Worm (Caenorhabditis elegans): ENCODE measurements around the gene lit-1.

The lit-1 gene

ce11 chrIII:13669519-13669918, 32.3 kb upstream of the lit-1 start:
- TF ChIP-seq sem-2 (GFP tag; optimal IDR thresholded peaks at IDR 0.05) (no peak), unc-39 (tag; optimal IDR thresholded peaks at IDR 0.05) (no peak), ceh-39 (tag; optimal IDR thresholded peaks at IDR 0.05) (no peak), nhr-28 (tag; optimal IDR thresholded peaks at IDR 0.05) (no peak), elt-3 (tag; optimal IDR thresholded peaks at IDR 0.05) (no peak), lin-32 (GFP tag; optimal IDR thresholded peaks at IDR 0.05) (no peak), nhr-76 (tag; optimal IDR thresholded peaks at IDR 0.05) (no peak), flh-1 (GFP tag; optimal IDR thresholded peaks at IDR 0.05) (no peak)

- TF ChIP-seq hlh-1 (tag; optimal IDR thresholded peaks at IDR 0.05) (peak; percentile 31), ceh-43 (GFP tag; optimal IDR thresholded peaks at IDR 0.05) (no peak), ceh-83 (GFP tag; optimal IDR thresholded peaks at IDR 0.05) (no peak)
Observed at ce11 chrIII:13672654-13673330, 29.0 kb upstream of the lit-1 start, which contains the start of gene aqp-11. aqp-11 (plus strand) TSS chrIII:13673280.

- TF ChIP-seq lin-32 (GFP tag; optimal IDR thresholded peaks at IDR 0.05) (no peak), ceh-43 (GFP tag; optimal IDR thresholded peaks at IDR 0.05) (no peak), mep-1 (tag; optimal IDR thresholded peaks at IDR 0.05) (no peak), unc-120 (tag; optimal IDR thresholded peaks at IDR 0.05; ENCODE audit: poor library complexity, severe bottlenecking) (no peak), elt-1 (tag; optimal IDR thresholded peaks at IDR 0.05; ENCODE audit: borderline replicate concordance, insufficient read depth) (no peak), nhr-237 (tag; optimal IDR thresholded peaks at IDR 0.05) (no peak), M03D4.4 (tag; optimal IDR thresholded peaks at IDR 0.05) (no peak), drap-1 (GFP tag; optimal IDR thresholded peaks at IDR 0.05) (no peak), bed-3 (GFP tag; optimal IDR thresholded peaks at IDR 0.05) (no peak), mls-2 (tag; optimal IDR thresholded peaks at IDR 0.05) (no peak), cnd-1 (tag; optimal IDR thresholded peaks at IDR 0.05) (no peak), elt-3 (tag; optimal IDR thresholded peaks at IDR 0.05) (no peak), snpc-4 (tag; optimal IDR thresholded peaks at IDR 0.05) (no peak)
Observed at ce11 chrIII:13678761-13679495, 22.9 kb upstream of the lit-1 start, which contains the start of gene sid-2. sid-2 (plus strand) TSS chrIII:13679445.

ce11 chrIII:13682019-13682418, 19.8 kb upstream of the lit-1 start:
- TF ChIP-seq lin-32 (GFP tag; optimal IDR thresholded peaks at IDR 0.05) (no peak), zip-8 (tag; optimal IDR thresholded peaks at IDR 0.05) (no peak), M03D4.4 (tag; optimal IDR thresholded peaks at IDR 0.05) (no peak), hlh-1 (tag; optimal IDR thresholded peaks at IDR 0.05) (no peak)

ce11 chrIII:13683275-13683674, 18.5 kb upstream of the lit-1 start:
- TF ChIP-seq lin-13 (tag; optimal IDR thresholded peaks at IDR 0.05) (no peak), ceh-39 (tag; optimal IDR thresholded peaks at IDR 0.05) (no peak)

ce11 chrIII:13684236-13684635, 17.6 kb upstream of the lit-1 start:
- TF ChIP-seq snpc-4 (tag; optimal IDR thresholded peaks at IDR 0.05) = no peak

ce11 chrIII:13686309-13686708, 15.5 kb upstream of the lit-1 start, which contains the start of gene dyf-2:
dyf-2 (minus strand) TSS chrIII:13686445.
- TF ChIP-seq lin-13 (tag; optimal IDR thresholded peaks at IDR 0.05) (no peak), nhr-76 (tag; optimal IDR thresholded peaks at IDR 0.05) (no peak), elt-1 (tag; optimal IDR thresholded peaks at IDR 0.05; ENCODE audit: borderline replicate concordance, insufficient read depth) (no peak), drap-1 (GFP tag; optimal IDR thresholded peaks at IDR 0.05) (no peak), bed-3 (GFP tag; optimal IDR thresholded peaks at IDR 0.05) (no peak), nhr-12 (tag; optimal IDR thresholded peaks at IDR 0.05) (no peak), hlh-1 (tag; optimal IDR thresholded peaks at IDR 0.05) (no peak), nhr-28 (tag; optimal IDR thresholded peaks at IDR 0.05) (no peak)

Measured in whole organism, mixed stage, embryonic.